Worm (Caenorhabditis elegans) whole organism, L3 larva: ENCODE results near the gene K02E11.4.
"Not testable (repeated sequence)": the region's sequence is repeated elsewhere in the genome, so short reads cannot be mapped to it uniquely, and the experiment has no call there.

Source experiments
- ZK546.5 ChIP-seq: sonication (generic microtip); optimal IDR thresholded peaks from 2 replicates; lab custom pipeline; 2017; ENCODE audit warnings: missing biosample characterization, missing genetic modification characterization
- ceh-28 ChIP-seq: fragments of 150-350 bp; optimal IDR thresholded peaks from 2 replicates; lab custom pipeline; 2014; ENCODE audit warnings: missing biosample characterization, missing genetic modification reagents, missing genetic modification characterization
- ceh-82 ChIP-seq: fragments of 150-350 bp; optimal IDR thresholded peaks from 2 replicates; lab custom pipeline; 2014; ENCODE audit warnings: missing biosample characterization, missing genetic modification characterization
- nhr-28 ChIP-seq: fragments of 150-350 bp; optimal IDR thresholded peaks from 2 replicates; lab custom pipeline; 2014; ENCODE audit warnings: missing biosample characterization, missing genetic modification characterization
- nhr-77 ChIP-seq: fragments of 150-350 bp; optimal IDR thresholded peaks from 2 replicates; lab custom pipeline; 2014; ENCODE audit warnings: missing biosample characterization, missing genetic modification characterization
- ztf-11 ChIP-seq: fragments of 150-350 bp; optimal IDR thresholded peaks from 2 replicates; lab custom pipeline; 2014; ENCODE audit warnings: missing biosample characterization, missing genetic modification characterization

DNA sequence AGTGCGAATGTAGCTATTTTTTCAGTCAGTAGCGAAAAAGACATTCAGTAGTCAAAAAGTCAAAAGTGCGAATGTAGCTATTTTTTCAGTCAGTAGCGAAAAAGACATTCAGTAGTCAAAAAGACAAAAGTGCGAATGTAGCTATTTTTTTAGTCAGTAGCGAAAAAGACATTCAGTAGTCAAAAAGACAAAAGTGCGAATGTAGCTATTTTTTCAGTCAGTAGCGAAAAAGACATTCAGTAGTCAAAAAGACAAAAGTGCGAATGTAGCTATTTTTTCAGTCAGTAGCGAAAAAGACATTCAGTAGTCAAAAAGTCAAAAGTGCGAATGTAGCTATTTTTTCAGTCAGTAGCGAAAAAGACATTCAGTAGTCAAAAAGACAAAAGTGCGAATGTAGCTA, 42.7 kb downstream of the K02E11.4 start, which contains the start of gene T16A9.3:
- TF ChIP-seq ztf-11 (tag; lab: Kevin White, UChicago); ceh-28 (tag; lab: Kevin White, UChicago); ceh-82; ZK546.5 (tag; lab: Kevin White, UChicago); nhr-77; nhr-28 (tag; lab: Kevin White, UChicago): not testable (repeated sequence)
